Fruit fly (Drosophila melanogaster) whole organism, embryonic: ENCODE measurements around the gene HP5.

Source experiments
- ATbp ChIP-seq: fragments of 200-800 bp; sonication (Bioruptor generic); optimal IDR thresholded peaks from 2 replicates; lab custom pipeline; 2017; ENCODE audit warnings: missing biosample characterization, mild to moderate bottlenecking, missing genetic modification characterization, missing genetic modification reagents
- Ada2b ChIP-seq: fragments of 200-800 bp; sonication (Bioruptor generic); IDR thresholded peaks from 2 replicates; pipeline ENCODE4 v1.3.6; 2022; ENCODE audit warnings: missing biosample characterization, missing genetic modification characterization
- Atf3 ChIP-seq: fragments of 200-800 bp; sonication (Bioruptor generic); optimal IDR thresholded peaks from 3 replicates; lab custom pipeline; 2016; ENCODE audit warnings: missing biosample characterization, missing genetic modification characterization
- BtbVII ChIP-seq: fragments of 200-800 bp; sonication (Bioruptor generic); optimal IDR thresholded peaks from 3 replicates; lab custom pipeline; 2017; ENCODE audit warnings: missing biosample characterization, mild to moderate bottlenecking, missing genetic modification characterization
- CG11093 ChIP-seq: fragments of 200-800 bp; sonication (Bioruptor generic); IDR thresholded peaks from 3 replicates; pipeline ENCODE4 v1.3.6; 2022; ENCODE audit warnings: missing biosample characterization, missing genetic modification characterization
- CG11398 ChIP-seq: fragments of 200-800 bp; sonication (Bioruptor generic); optimal IDR thresholded peaks from 2 replicates; lab custom pipeline; 2016; ENCODE audit warnings: missing biosample characterization, missing genetic modification characterization
- CG11456 ChIP-seq: fragments of 200-800 bp; sonication (Bioruptor generic); IDR thresholded peaks from 3 replicates; pipeline ENCODE4 v1.3.6; 2022; ENCODE audit warnings: missing biosample characterization, missing genetic modification characterization
- CG12219 ChIP-seq: fragments of 200-800 bp; sonication (Bioruptor generic); optimal IDR thresholded peaks from 3 replicates; lab custom pipeline; 2018; ENCODE audit warnings: missing biosample characterization, mild to moderate bottlenecking, missing genetic modification characterization
- CG15601 ChIP-seq: fragments of 200-800 bp; sonication (Bioruptor generic); optimal IDR thresholded peaks from 3 replicates; lab custom pipeline; 2019; ENCODE audit warnings: missing biosample characterization, mild to moderate bottlenecking, missing genetic modification characterization, moderate library complexity
- CG17568 ChIP-seq: fragments of 200-800 bp; sonication (Bioruptor generic); optimal IDR thresholded peaks from 2 replicates; lab custom pipeline; 2018; ENCODE audit warnings: missing biosample characterization, mild to moderate bottlenecking, missing genetic modification characterization, moderate library complexity
- CG17802 ChIP-seq: fragments of 200-800 bp; sonication (Bioruptor generic); optimal IDR thresholded peaks from 2 replicates; lab custom pipeline; 2018; ENCODE audit warnings: missing biosample characterization, mild to moderate bottlenecking, missing genetic modification characterization, moderate library complexity
- CG18599 ChIP-seq: fragments of 200-800 bp; sonication (Bioruptor generic); optimal IDR thresholded peaks from 3 replicates; lab custom pipeline; 2017; ENCODE audit warnings: missing biosample characterization, missing genetic modification characterization, mild to moderate bottlenecking, moderate library complexity, missing genetic modification reagents
- CG18764 ChIP-seq: fragments of 200-800 bp; sonication (Bioruptor generic); optimal IDR thresholded peaks from 3 replicates; lab custom pipeline; 2016; ENCODE audit warnings: missing biosample characterization, missing genetic modification characterization
- CG31224 ChIP-seq: fragments of 200-800 bp; sonication (Bioruptor generic); IDR thresholded peaks from 2 replicates; pipeline ENCODE4 v1.3.6; 2022; ENCODE audit warnings: missing biosample characterization, missing genetic modification characterization
- CG34224 ChIP-seq: fragments of 200-800 bp; sonication (Bioruptor generic); IDR thresholded peaks from 3 replicates; pipeline ENCODE4 v1.3.6; 2022; ENCODE audit warnings: missing biosample characterization, missing genetic modification characterization; ENCODE audit not compliant: partially characterized antibody
- CG34376 ChIP-seq: fragments of 200-800 bp; sonication (Bioruptor generic); optimal IDR thresholded peaks from 2 replicates; lab custom pipeline; 2018; ENCODE audit warnings: missing biosample characterization, mild to moderate bottlenecking, missing genetic modification characterization
- CG4282 ChIP-seq: fragments of 200-800 bp; sonication (Bioruptor generic); optimal IDR thresholded peaks from 2 replicates; lab custom pipeline; 2016; ENCODE audit warnings: missing biosample characterization, missing genetic modification characterization
- CG4707 ChIP-seq: fragments of 200-800 bp; sonication (Bioruptor generic); optimal IDR thresholded peaks from 2 replicates; lab custom pipeline; 2018; ENCODE audit warnings: missing biosample characterization, mild to moderate bottlenecking, missing genetic modification characterization, moderate library complexity
- CG6254 ChIP-seq: fragments of 200-800 bp; sonication (Bioruptor generic); optimal IDR thresholded peaks from 3 replicates; lab custom pipeline; 2017; ENCODE audit warnings: mild to moderate bottlenecking, missing biosample characterization, missing genetic modification reagents, missing genetic modification characterization
- CG8089 ChIP-seq: fragments of 200-800 bp; sonication (Bioruptor generic); optimal IDR thresholded peaks from 3 replicates; lab custom pipeline; 2016; ENCODE audit warnings: missing biosample characterization, missing genetic modification characterization
- CG8359 ChIP-seq: fragments of 200-800 bp; sonication (Bioruptor generic); optimal IDR thresholded peaks from 2 replicates; lab custom pipeline; 2017; ENCODE audit warnings: missing biosample characterization, mild to moderate bottlenecking, missing genetic modification characterization, borderline replicate concordance
- CG8478 ChIP-seq: fragments of >200 bp; optimal IDR thresholded peaks from 2 replicates; lab custom pipeline; 2018
- CG9609 ChIP-seq: fragments of 200-800 bp; sonication (Bioruptor generic); optimal IDR thresholded peaks from 3 replicates; lab custom pipeline; 2016; ENCODE audit warnings: missing biosample characterization, missing genetic modification characterization
- CG9817 ChIP-seq: fragments of 200-800 bp; sonication (Bioruptor generic); optimal IDR thresholded peaks from 2 replicates; lab custom pipeline; 2018; ENCODE audit warnings: missing biosample characterization, mild to moderate bottlenecking, missing genetic modification characterization, moderate library complexity
- CrebB ChIP-seq: fragments of 200-800 bp; sonication (Bioruptor generic); optimal IDR thresholded peaks from 3 replicates; lab custom pipeline; 2018; ENCODE audit warnings: missing biosample characterization, mild to moderate bottlenecking, missing genetic modification characterization
- Dbx ChIP-seq: fragments of 200-800 bp; sonication (Bioruptor generic); IDR thresholded peaks from 3 replicates; pipeline ENCODE4 v1.3.6; 2022; ENCODE audit warnings: missing biosample characterization, missing genetic modification characterization
- Dip2 ChIP-seq: fragments of 200-800 bp; sonication (Bioruptor generic); IDR thresholded peaks from 2 replicates; pipeline ENCODE4 v1.3.6; 2022; ENCODE audit warnings: missing biosample characterization, missing genetic modification characterization
- Dip3 ChIP-seq: fragments of 200-800 bp; sonication (Bioruptor generic); optimal IDR thresholded peaks from 3 replicates; lab custom pipeline; 2016; ENCODE audit warnings: missing biosample characterization, missing genetic modification characterization
- Doc3 ChIP-seq: fragments of 200-800 bp; sonication (Bioruptor generic); IDR thresholded peaks from 3 replicates; pipeline ENCODE4 v1.3.6; 2022; ENCODE audit warnings: missing biosample characterization, missing genetic modification characterization; ENCODE audit not compliant: partially characterized antibody
- Drgx ChIP-seq: fragments of 200-800 bp; sonication (Bioruptor generic); IDR thresholded peaks from 2 replicates; pipeline ENCODE4 v1.3.6; 2022; ENCODE audit warnings: missing biosample characterization, missing genetic modification characterization
- Hr39 ChIP-seq: fragments of >200 bp; optimal IDR thresholded peaks from 2 replicates; lab custom pipeline; 2017
- Lhr ChIP-seq: fragments of 200-800 bp; sonication (Bioruptor generic); optimal IDR thresholded peaks from 3 replicates; lab custom pipeline; 2017; ENCODE audit warnings: mild to moderate bottlenecking, missing biosample characterization, missing genetic modification reagents, missing genetic modification characterization
- Mes4 ChIP-seq: fragments of 200-800 bp; sonication (Bioruptor generic); optimal IDR thresholded peaks from 2 replicates; lab custom pipeline; 2016; ENCODE audit warnings: missing biosample characterization, missing genetic modification characterization
- Mrtf ChIP-seq: fragments of 200-800 bp; sonication (Bioruptor generic); IDR thresholded peaks from 3 replicates; pipeline ENCODE4 v1.3.6; 2022; ENCODE audit warnings: missing biosample characterization, missing genetic modification characterization
- NK7.1 ChIP-seq: fragments of 200-800 bp; sonication (Bioruptor generic); optimal IDR thresholded peaks from 3 replicates; lab custom pipeline; 2016; ENCODE audit warnings: missing biosample characterization, missing genetic modification characterization
- Neu2 ChIP-seq: fragments of 200-800 bp; sonication (Bioruptor generic); optimal IDR thresholded peaks from 3 replicates; lab custom pipeline; 2016; ENCODE audit warnings: missing biosample characterization, missing genetic modification characterization, borderline replicate concordance
- Xbp1 ChIP-seq: fragments of 200-800 bp; sonication (Bioruptor generic); optimal IDR thresholded peaks from 3 replicates; lab custom pipeline; 2016; ENCODE audit warnings: missing biosample characterization, mild to moderate bottlenecking, missing genetic modification characterization
- ac ChIP-seq: fragments of 200-800 bp; sonication (Bioruptor generic); optimal IDR thresholded peaks from 3 replicates; lab custom pipeline; 2017; ENCODE audit warnings: missing biosample characterization, mild to moderate bottlenecking, missing genetic modification characterization
- al ChIP-seq: fragments of 200-800 bp; sonication (Bioruptor generic); IDR thresholded peaks from 2 replicates; pipeline ENCODE4 v1.3.6; 2022; ENCODE audit warnings: missing biosample characterization, missing genetic modification characterization
- chn ChIP-seq: fragments of 200-800 bp; sonication (Bioruptor generic); optimal IDR thresholded peaks from 2 replicates; lab custom pipeline; 2016; ENCODE audit warnings: missing biosample characterization, missing genetic modification characterization
- ci ChIP-seq: fragments of 200-800 bp; sonication (Bioruptor generic); IDR thresholded peaks from 3 replicates; pipeline ENCODE4 v1.3.6; 2022; ENCODE audit warnings: missing biosample characterization, missing genetic modification characterization
- ham ChIP-seq: fragments of 200-800 bp; sonication (Bioruptor generic); IDR thresholded peaks from 2 replicates; pipeline ENCODE4 v1.3.6; 2022; ENCODE audit warnings: missing biosample characterization, missing genetic modification characterization
- hbn ChIP-seq: fragments of 200-800 bp; sonication (Bioruptor generic); IDR thresholded peaks from 2 replicates; pipeline ENCODE4 v1.3.6; 2022; ENCODE audit warnings: missing biosample characterization, missing genetic modification characterization; ENCODE audit not compliant: partially characterized antibody
- ind ChIP-seq: fragments of 200-800 bp; sonication (Bioruptor generic); optimal IDR thresholded peaks from 3 replicates; lab custom pipeline; 2016; ENCODE audit warnings: missing biosample characterization, missing genetic modification characterization
- jing ChIP-seq: fragments of 200-800 bp; sonication (Bioruptor generic); optimal IDR thresholded peaks from 2 replicates; lab custom pipeline; 2018; ENCODE audit warnings: missing biosample characterization, mild to moderate bottlenecking, missing genetic modification characterization
- onecut ChIP-seq: fragments of 200-800 bp; sonication (Bioruptor generic); IDR thresholded peaks from 2 replicates; pipeline ENCODE4 v1.3.6; 2022; ENCODE audit warnings: missing biosample characterization, missing genetic modification characterization
- rib ChIP-seq: fragments of 200-800 bp; sonication (Bioruptor generic); IDR thresholded peaks from 2 replicates; pipeline ENCODE4 v1.3.6; 2022; ENCODE audit warnings: missing biosample characterization, missing genetic modification characterization
- scrt ChIP-seq: fragments of 200-800 bp; sonication (Bioruptor generic); optimal IDR thresholded peaks from 2 replicates; lab custom pipeline; 2018; ENCODE audit warnings: missing biosample characterization, mild to moderate bottlenecking, missing genetic modification characterization, moderate library complexity
- tll ChIP-seq, 2 experiments: fragments of 200-800 bp in 1 of 2; fragments of >200 bp in 1 of 2; sonication (Bioruptor generic) in 1 of 2; optimal IDR thresholded peaks; 2 replicates each; lab custom pipeline; 2017 to 2019; ENCODE audit warnings: missing biosample characterization in 2 of 2, missing genetic modification characterization in 2 of 2, mild to moderate bottlenecking in 1 of 2, moderate library complexity in 1 of 2
- trem ChIP-seq: fragments of 200-800 bp; optimal IDR thresholded peaks from 3 replicates; lab custom pipeline; 2019; ENCODE audit warnings: missing biosample characterization, mild to moderate bottlenecking, missing genetic modification characterization, moderate library complexity
- unc-4 ChIP-seq: fragments of 200-800 bp; sonication (Bioruptor generic); IDR thresholded peaks from 2 replicates; pipeline ENCODE4 v1.3.6; 2022; ENCODE audit warnings: missing biosample characterization, missing genetic modification characterization; ENCODE audit not compliant: partially characterized antibody
- z ChIP-seq: fragments of 200-800 bp; sonication (Bioruptor generic); IDR thresholded peaks from 3 replicates; pipeline ENCODE4 v1.3.6; 2022; ENCODE audit warnings: missing biosample characterization, missing genetic modification characterization

Gene HP5

DNA sequence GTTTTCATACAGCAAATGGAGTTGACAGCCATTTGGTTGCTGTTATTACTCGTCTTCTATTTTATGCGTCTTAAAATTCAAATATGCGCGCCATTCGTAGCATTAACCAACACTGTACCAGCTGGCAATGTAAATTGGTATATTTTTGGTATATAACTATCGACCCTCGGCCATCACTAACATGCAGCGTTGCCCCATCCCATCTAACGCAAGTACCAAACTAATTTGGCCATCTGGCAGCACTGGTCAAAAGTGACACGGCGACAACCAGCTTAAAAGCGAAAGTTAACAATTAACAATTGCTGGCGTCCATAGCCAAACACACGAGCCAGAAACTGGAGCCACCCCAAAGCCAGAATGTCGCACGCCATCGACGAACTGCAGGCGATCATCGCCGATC is 28.7 kb downstream of the HP5 start, which contains the start of gene Uba5 (continued):
- no peak for TF ChIP-seq CG15601 (tag; lab: Kevin White, UChicago)
- no peak for TF ChIP-seq Mrtf
- TF ChIP-seq Xbp1, result no peak
- TF ChIP-seq ac (GFP tag; lab: Kevin White, UChicago), result no peak
- no peak for TF ChIP-seq CG18599 (GFP tag; lab: Kevin White, UChicago)
- TF ChIP-seq CG17802 (tag; lab: Kevin White, UChicago), result no peak
- TF ChIP-seq unc-4 (GFP tag; lab: Robert Waterston, UW), result peak; percentile 49
- TF ChIP-seq CG18764 (GFP tag; lab: Kevin White, UChicago), result no peak
- no peak for TF ChIP-seq CG31224 (GFP tag; lab: Robert Waterston, UW)
- TF ChIP-seq CG8359 (GFP tag; lab: Kevin White, UChicago), result no peak
- no peak for TF ChIP-seq jing (GFP tag; lab: Kevin White, UChicago)
- peak; percentile 79 for TF ChIP-seq Lhr
- no peak for TF ChIP-seq CG6254 (GFP tag; lab: Kevin White, UChicago)
- TF ChIP-seq CG4282 (GFP tag; lab: Kevin White, UChicago), result no peak
- TF ChIP-seq Dip3 (GFP tag; lab: Kevin White, UChicago), result no peak
- TF ChIP-seq CrebB (tag; lab: Kevin White, UChicago), result no peak
- no peak for TF ChIP-seq Mes4 (GFP tag; lab: Kevin White, UChicago)
- TF ChIP-seq Neu2 (GFP tag; lab: Kevin White, UChicago), result no peak
- TF ChIP-seq ci (GFP tag; lab: Robert Waterston, UW), result peak; percentile 49; the same call in 1 of the 3 replicates
- no peak for TF ChIP-seq scrt (GFP tag; lab: Kevin White, UChicago)
- no peak for TF ChIP-seq CG17568
- TF ChIP-seq CG34376 (GFP tag; lab: Kevin White, UChicago), result no peak
- TF ChIP-seq Ada2b (GFP tag; lab: Robert Waterston, UW), result no peak
- TF ChIP-seq CG8089 (GFP tag; lab: Kevin White, UChicago), result no peak
- TF ChIP-seq Atf3, result no peak
- no peak for TF ChIP-seq CG8478 (lab: Kevin White, UChicago)
- no peak for TF ChIP-seq ATbp (GFP tag; lab: Kevin White, UChicago)
- no peak for TF ChIP-seq BtbVII (GFP tag; lab: Kevin White, UChicago)
- TF ChIP-seq CG11093, result no peak
- TF ChIP-seq hbn, result 0 out of 2 replicates have a peak, but pooled peaks have one; percentile 18
- no peak for TF ChIP-seq CG9817 (tag; lab: Kevin White, UChicago)
- 0 out of 3 replicates have a peak, but pooled peaks have one; percentile 24 for TF ChIP-seq Doc3 (GFP tag; lab: Robert Waterston, UW)
- no peak for TF ChIP-seq onecut (GFP tag; lab: Robert Waterston, UW)
- no peak for TF ChIP-seq z (GFP tag; lab: Robert Waterston, UW)
- TF ChIP-seq CG11398 (GFP tag; lab: Kevin White, UChicago), result no peak
- TF ChIP-seq Dbx, result no peak
- no peak for TF ChIP-seq Drgx
- no peak for TF ChIP-seq al
- TF ChIP-seq CG12219, result no peak
- TF ChIP-seq CG9609, result no peak
- no peak for TF ChIP-seq ind (GFP tag; lab: Kevin White, UChicago)
- TF ChIP-seq CG4707 (GFP tag; lab: Kevin White, UChicago), result no peak
- TF ChIP-seq ham (GFP tag; lab: Robert Waterston, UW), result no peak
- TF ChIP-seq NK7.1 (GFP tag; lab: Kevin White, UChicago), result no peak
- TF ChIP-seq Dip2 (GFP tag; lab: Robert Waterston, UW), result no peak
- no peak; the same call in 2 of the 3 replicates for TF ChIP-seq CG34224 (GFP tag; lab: Robert Waterston, UW)
- no peak for TF ChIP-seq rib (GFP tag; lab: Robert Waterston, UW)
- no peak for TF ChIP-seq chn (GFP tag; lab: Kevin White, UChicago)
- TF ChIP-seq tll (GFP tag; optimal IDR thresholded peaks at IDR 0.05; lab: Kevin White, UChicago), result no peak
- no peak for TF ChIP-seq CG11456 (GFP tag; lab: Robert Waterston, UW)
- TF ChIP-seq Hr39 (lab: Kevin White, UChicago), result no peak
- TF ChIP-seq trem (tag; lab: Kevin White, UChicago), result peak; percentile 15
